Worm (Caenorhabditis elegans) whole organism, young adult: ENCODE results near the gene K04A8.19.

Experiments used
- F22D6.2 ChIP-seq: sonication (generic microtip); optimal IDR thresholded peaks from 2 replicates; lab custom pipeline; 2016; ENCODE audit warnings: mild to moderate bottlenecking, missing genetic modification characterization, missing compliant biosample characterization
- F23B12.7 ChIP-seq: sonication (generic microtip); optimal IDR thresholded peaks from 2 replicates; lab custom pipeline; 2017; ENCODE audit warnings: missing genetic modification characterization, mild to moderate bottlenecking, missing compliant biosample characterization, antibody characterized with exemption, moderate library complexity; ENCODE audit not compliant: insufficient read depth
- F33H1.4 ChIP-seq: fragments of 200-800 bp; sonication (Bioruptor generic); IDR thresholded peaks from 2 replicates; pipeline ENCODE4 v1.3.6; 2022; ENCODE audit warnings: missing genetic modification reagents, missing genetic modification characterization, missing compliant biosample characterization
- F37B4.10 ChIP-seq: fragments of 200-800 bp; sonication (Bioruptor generic); IDR thresholded peaks from 2 replicates; pipeline ENCODE4 v1.3.6; 2022; ENCODE audit warnings: missing genetic modification characterization, missing compliant biosample characterization
- F52B5.7 ChIP-seq: sonication (generic microtip); optimal IDR thresholded peaks from 2 replicates; lab custom pipeline; 2016; ENCODE audit warnings: mild to moderate bottlenecking, missing genetic modification characterization, missing compliant biosample characterization
- F57C9.4 ChIP-seq: sonication (generic microtip); optimal IDR thresholded peaks from 2 replicates; lab custom pipeline; 2017; ENCODE audit warnings: mild to moderate bottlenecking, missing genetic modification characterization, missing compliant biosample characterization
- T07F8.4 ChIP-seq: sonication (generic microtip); optimal IDR thresholded peaks from 2 replicates; lab custom pipeline; 2016; ENCODE audit warnings: mild to moderate bottlenecking, missing genetic modification characterization, moderate library complexity, missing compliant biosample characterization
- T26A5.8 ChIP-seq: sonication (generic microtip); optimal IDR thresholded peaks from 2 replicates; lab custom pipeline; 2016; ENCODE audit warnings: missing genetic modification characterization, missing compliant biosample characterization
- Y56A3A.18 ChIP-seq: fragments of 200-800 bp; sonication (Bioruptor generic); IDR thresholded peaks from 2 replicates; pipeline ENCODE4 v1.3.6; 2022; ENCODE audit warnings: missing genetic modification reagents, missing genetic modification characterization, missing compliant biosample characterization
- ZK185.1 ChIP-seq: sonication (generic microtip); optimal IDR thresholded peaks from 2 replicates; lab custom pipeline; 2016; ENCODE audit warnings: mild to moderate bottlenecking, missing genetic modification characterization, missing compliant biosample characterization; ENCODE audit not compliant: poor library complexity, severe bottlenecking
- akir-1 ChIP-seq: fragments of 200-800 bp; sonication (Bioruptor generic); optimal IDR thresholded peaks from 2 replicates; lab custom pipeline; 2018; ENCODE audit warnings: mild to moderate bottlenecking, missing genetic modification characterization, moderate library complexity, missing compliant biosample characterization
- ama-1 ChIP-seq, 3 experiments: fragments of 150-350 bp in 1 of 3; sonication (generic microtip) in 2 of 3; optimal IDR thresholded peaks; 2 replicates each; lab custom pipeline; 2014 to 2018; ENCODE audit warnings: missing biosample characterization in 2 of 3, missing genetic modification characterization in 2 of 3, missing genetic modification reagents in 2 of 3
- athp-1 ChIP-seq: sonication (generic microtip); optimal IDR thresholded peaks from 2 replicates; lab custom pipeline; 2017; ENCODE audit warnings: mild to moderate bottlenecking, missing genetic modification characterization, missing compliant biosample characterization
- attf-6 ChIP-seq: fragments of 200-800 bp; sonication (Bioruptor generic); IDR thresholded peaks from 2 replicates; pipeline ENCODE4 v1.3.6; 2022; ENCODE audit warnings: missing genetic modification reagents, missing genetic modification characterization, missing compliant biosample characterization
- bed-2 ChIP-seq: fragments of 200-800 bp; sonication (Bioruptor generic); IDR thresholded peaks from 2 replicates; pipeline ENCODE4 v1.3.6; 2022; ENCODE audit warnings: missing genetic modification reagents, missing genetic modification characterization, missing compliant biosample characterization
- ceh-27 ChIP-seq: fragments of 200-800 bp; sonication (Bioruptor generic); optimal IDR thresholded peaks from 2 replicates; lab custom pipeline; 2018; ENCODE audit warnings: mild to moderate bottlenecking, missing genetic modification characterization, moderate library complexity, missing compliant biosample characterization
- ceh-58 ChIP-seq: fragments of 200-800 bp; sonication (Bioruptor generic); IDR thresholded peaks from 2 replicates; pipeline ENCODE4 v1.3.6; 2022; ENCODE audit warnings: missing genetic modification characterization, missing compliant biosample characterization
- ceh-79 ChIP-seq: sonication (generic microtip); optimal IDR thresholded peaks from 2 replicates; lab custom pipeline; 2017; ENCODE audit warnings: mild to moderate bottlenecking, missing genetic modification characterization, missing compliant biosample characterization
- chd-7 ChIP-seq: sonication (generic microtip); optimal IDR thresholded peaks from 2 replicates; lab custom pipeline; 2016; ENCODE audit warnings: mild to moderate bottlenecking, missing genetic modification characterization, moderate library complexity, missing compliant biosample characterization
- dox-1 ChIP-seq: fragments of 200-800 bp; sonication (Bioruptor generic); IDR thresholded peaks from 2 replicates; pipeline ENCODE4 v1.3.6; 2022; ENCODE audit warnings: missing genetic modification reagents, missing genetic modification characterization, missing compliant biosample characterization
- dpff-1 ChIP-seq: sonication (generic microtip); optimal IDR thresholded peaks from 2 replicates; lab custom pipeline; 2017; ENCODE audit warnings: mild to moderate bottlenecking, missing genetic modification characterization, missing compliant biosample characterization
- dpl-1 ChIP-seq: fragments of 150-350 bp; optimal IDR thresholded peaks from 2 replicates; lab custom pipeline; 2014; ENCODE audit warnings: missing biosample characterization, missing genetic modification reagents, missing genetic modification characterization
- egl-18 ChIP-seq: fragments of 200-800 bp; sonication (Bioruptor generic); IDR thresholded peaks from 2 replicates; pipeline ENCODE4 v1.3.6; 2022; ENCODE audit warnings: missing genetic modification reagents, missing genetic modification characterization, missing compliant biosample characterization
- egl-44 ChIP-seq: fragments of 200-800 bp; sonication (Bioruptor generic); IDR thresholded peaks from 2 replicates; pipeline ENCODE4 v1.3.6; 2022; ENCODE audit warnings: missing genetic modification reagents, missing genetic modification characterization, missing compliant biosample characterization
- ets-4 ChIP-seq: fragments of 200-800 bp; sonication (Bioruptor generic); optimal IDR thresholded peaks from 2 replicates; lab custom pipeline; 2018; ENCODE audit warnings: mild to moderate bottlenecking, missing genetic modification characterization, missing compliant biosample characterization
- hlh-12 ChIP-seq: sonication (generic microtip); optimal IDR thresholded peaks from 2 replicates; lab custom pipeline; 2016; ENCODE audit warnings: missing genetic modification characterization, missing compliant biosample characterization
- hlh-26 ChIP-seq: fragments of 200-800 bp; sonication (Bioruptor generic); conservative IDR thresholded peaks from 2 replicates; pipeline ENCODE4 v1.3.6; 2022; ENCODE audit warnings: missing genetic modification reagents, missing genetic modification characterization, missing compliant biosample characterization
- hsf-1 ChIP-seq: fragments of 200-800 bp; sonication (Bioruptor generic); IDR thresholded peaks from 2 replicates; pipeline ENCODE4 v1.3.6; 2022; ENCODE audit warnings: missing genetic modification reagents, missing genetic modification characterization, missing compliant biosample characterization
- lag-1 ChIP-seq: fragments of 200-800 bp; sonication (Bioruptor generic); IDR thresholded peaks from 2 replicates; pipeline ENCODE4 v1.3.6; 2022; ENCODE audit warnings: missing genetic modification reagents, missing genetic modification characterization, missing compliant biosample characterization
- let-526 ChIP-seq: fragments of 200-800 bp; sonication (Bioruptor generic); IDR thresholded peaks from 2 replicates; pipeline ENCODE4 v1.3.6; 2022; ENCODE audit warnings: missing genetic modification reagents, missing genetic modification characterization, missing compliant biosample characterization
- let-607 ChIP-seq, 2 experiments: fragments of 200-800 bp in 1 of 2; sonication (Bioruptor generic) in 1 of 2; sonication (generic microtip) in 1 of 2; optimal IDR thresholded peaks; 2 replicates each; lab custom pipeline; 2016 to 2018; ENCODE audit warnings: mild to moderate bottlenecking in 2 of 2, missing compliant biosample characterization in 2 of 2, missing genetic modification characterization in 2 of 2, moderate library complexity in 2 of 2, missing genotype in 1 of 2
- lsl-1 ChIP-seq: fragments of 200-800 bp; sonication (Bioruptor generic); optimal IDR thresholded peaks from 2 replicates; lab custom pipeline; 2018; ENCODE audit warnings: mild to moderate bottlenecking, missing genetic modification characterization, moderate library complexity, missing compliant biosample characterization
- madf-3 ChIP-seq: fragments of 200-800 bp; sonication (Bioruptor generic); IDR thresholded peaks from 2 replicates; pipeline ENCODE4 v1.3.6; 2022; ENCODE audit warnings: missing genetic modification reagents, missing genetic modification characterization, missing compliant biosample characterization
- mcd-1 ChIP-seq: fragments of 200-800 bp; sonication (Bioruptor generic); IDR thresholded peaks from 2 replicates; pipeline ENCODE4 v1.3.6; 2022; ENCODE audit warnings: missing genetic modification reagents, missing genetic modification characterization, missing compliant biosample characterization
- mxl-1 ChIP-seq: sonication (generic microtip); optimal IDR thresholded peaks from 2 replicates; lab custom pipeline; 2016; ENCODE audit warnings: missing genetic modification characterization, missing compliant biosample characterization
- nhr-179 ChIP-seq: sonication (generic microtip); optimal IDR thresholded peaks from 2 replicates; lab custom pipeline; 2016; ENCODE audit warnings: mild to moderate bottlenecking, missing genetic modification characterization, missing compliant biosample characterization
- pbrm-1 ChIP-seq: fragments of 200-800 bp; sonication (Bioruptor generic); IDR thresholded peaks from 2 replicates; pipeline ENCODE4 v1.3.6; 2022; ENCODE audit warnings: missing genetic modification reagents, missing genetic modification characterization, missing compliant biosample characterization
- sdz-38 ChIP-seq: sonication (generic microtip); optimal IDR thresholded peaks from 2 replicates; lab custom pipeline; 2016; ENCODE audit warnings: missing genotype, missing genetic modification characterization, missing compliant biosample characterization
- snpc-1.1 ChIP-seq: sonication (generic microtip); optimal IDR thresholded peaks from 2 replicates; lab custom pipeline; 2017; ENCODE audit warnings: missing genetic modification characterization, mild to moderate bottlenecking, missing compliant biosample characterization, antibody characterized with exemption, moderate library complexity, missing genotype, missing genetic modification reagents; ENCODE audit not compliant: insufficient read depth
- snpc-1.3 ChIP-seq: sonication (generic microtip); optimal IDR thresholded peaks from 2 replicates; lab custom pipeline; 2017; ENCODE audit warnings: missing genetic modification characterization, mild to moderate bottlenecking, missing compliant biosample characterization, antibody characterized with exemption, moderate library complexity, missing genotype, missing genetic modification reagents; ENCODE audit not compliant: insufficient read depth
- somi-1 ChIP-seq: fragments of 200-800 bp; sonication (Bioruptor generic); optimal IDR thresholded peaks from 2 replicates; lab custom pipeline; 2018; ENCODE audit warnings: mild to moderate bottlenecking, missing genetic modification characterization, missing compliant biosample characterization
- sptf-2 ChIP-seq: fragments of 200-800 bp; sonication (Bioruptor generic); optimal IDR thresholded peaks from 2 replicates; lab custom pipeline; 2018; ENCODE audit warnings: mild to moderate bottlenecking, missing genetic modification characterization, missing compliant biosample characterization
- tlf-1 ChIP-seq: fragments of 200-800 bp; sonication (Bioruptor generic); optimal IDR thresholded peaks from 2 replicates; lab custom pipeline; 2018; ENCODE audit warnings: mild to moderate bottlenecking, missing genetic modification characterization, missing compliant biosample characterization
- xnd-1 ChIP-seq: sonication (generic microtip); optimal IDR thresholded peaks from 2 replicates; lab custom pipeline; 2016; ENCODE audit warnings: missing genotype, missing genetic modification reagents, missing genetic modification characterization, missing compliant biosample characterization
- zfh-2 ChIP-seq: fragments of 200-800 bp; sonication (Bioruptor generic); conservative IDR thresholded peaks from 2 replicates; pipeline ENCODE4 v1.3.6; 2022; ENCODE audit warnings: missing genetic modification reagents, missing genetic modification characterization, missing compliant biosample characterization
- ztf-22 ChIP-seq: fragments of 200-800 bp; sonication (Bioruptor generic); optimal IDR thresholded peaks from 2 replicates; lab custom pipeline; 2018; ENCODE audit warnings: mild to moderate bottlenecking, missing genetic modification characterization, moderate library complexity, missing compliant biosample characterization
- ztf-26 ChIP-seq: sonication (generic microtip); optimal IDR thresholded peaks from 2 replicates; lab custom pipeline; 2017; ENCODE audit warnings: missing genetic modification characterization, missing compliant biosample characterization

The K04A8.19 gene

ce11 chrV:6551707-6552390 is 2.4 kb downstream of the K04A8.19 start, which contains the start of gene twk-10:
Gene twk-10 (plus strand): TSS chrV:6552340.
- TF ChIP-seq tlf-1 (GFP tag; lab: Kevin White, UChicago) (no peak), snpc-1.1 (tag; lab: Kevin White, UChicago) (no peak), attf-6 (GFP tag; lab: Robert Waterston, UW) (no peak), lsl-1 (GFP tag; lab: Kevin White, UChicago) (peak; percentile 7), egl-44 (no peak), T07F8.4 (peak; percentile 35), F52B5.7 (no peak), lag-1 (GFP tag; lab: Robert Waterston, UW) (no peak), dpl-1 (GFP tag; lab: Kevin White, UChicago) (no peak), mcd-1 (no peak), ets-4 (GFP tag; lab: Kevin White, UChicago) (peak; percentile 18), ama-1 (optimal IDR thresholded peaks at IDR 0.05; lab: Kevin White, UChicago) (no peak), ama-1 (GFP tag; optimal IDR thresholded peaks at IDR 0.05; lab: Kevin White, UChicago) (peak in 1 of 2 experiments; percentile 88), Y56A3A.18 (GFP tag; lab: Robert Waterston, UW) (peak; percentile 77), ztf-26 (no peak), nhr-179 (tag; lab: Kevin White, UChicago) (no peak), F37B4.10 (GFP tag; lab: Robert Waterston, UW) (no peak), F22D6.2 (tag; lab: Kevin White, UChicago) (no peak), sdz-38 (tag; lab: Kevin White, UChicago) (no peak), egl-18 (GFP tag; lab: Robert Waterston, UW) (no peak), zfh-2 (GFP tag; lab: Robert Waterston, UW) (no peak), mxl-1 (tag; lab: Kevin White, UChicago) (no peak), ztf-22 (no peak), snpc-1.3 (tag; lab: Kevin White, UChicago) (peak; percentile 57), hsf-1 (no peak), ceh-58 (0 out of 2 replicates have a peak, but pooled peaks have one; percentile 72), F57C9.4 (tag; lab: Kevin White, UChicago) (no peak), let-526 (GFP tag; lab: Robert Waterston, UW) (no peak), hlh-26 (GFP tag; lab: Robert Waterston, UW) (no peak), dox-1 (GFP tag; lab: Robert Waterston, UW) (peak; percentile 72; the same call in 1 of the 2 replicates), athp-1 (tag; lab: Kevin White, UChicago) (no peak), sptf-2 (GFP tag; lab: Kevin White, UChicago) (no peak), dpff-1 (tag; lab: Kevin White, UChicago) (no peak), F23B12.7 (tag; lab: Kevin White, UChicago) (peak; percentile 87), pbrm-1 (GFP tag; lab: Robert Waterston, UW) (peak; percentile 52; the same call in 1 of the 2 replicates), madf-3 (GFP tag; lab: Robert Waterston, UW) (0 out of 2 replicates have a peak, but pooled peaks have one; percentile 55), let-607 (tag; optimal IDR thresholded peaks at IDR 0.05; lab: Kevin White, UChicago) (peak in 1 of 2 experiments; percentile 42), ceh-27 (no peak), somi-1 (no peak), chd-7 (no peak), ceh-79 (tag; lab: Kevin White, UChicago) (no peak), akir-1 (GFP tag; lab: Kevin White, UChicago) (no peak), xnd-1 (no peak), hlh-12 (no peak), ZK185.1 (peak; percentile 70), T26A5.8 (tag; lab: Kevin White, UChicago) (peak; percentile 8), bed-2 (GFP tag; lab: Robert Waterston, UW) (no peak), F33H1.4 (GFP tag; lab: Robert Waterston, UW) (0 out of 2 replicates have a peak, but pooled peaks have one; percentile 8)
